Comparison of ENCODE assay signal across 3 fruit fly cellular contexts in genomic region chr2L:18943309-18943708, dm6.
TF ChIP-seq lines count a peak whose summit lies in the region.

No protein-coding gene starts in this region.

- no peak for TF ChIP-seq CTCF in whole organism, embryonic (GFP tag; optimal IDR thresholded peaks at IDR 0.05; lab: Kevin White, UChicago)

TF ChIP-seq in whole organism, embryonic, 481 proteins besides CTCF, POLR2A, EP300 and RAD21:
- TF ChIP-seq ERR (GFP tag; optimal IDR thresholded peaks at IDR 0.05; lab: Kevin White, UChicago) (no peak), unc-4 (GFP tag; IDR thresholded peaks at IDR 0.05; lab: Robert Waterston, UW; ENCODE audit: partially characterized antibody) (no peak), bsh (GFP tag; optimal IDR thresholded peaks at IDR 0.05; lab: Kevin White, UChicago) (peak in 1 of 2 experiments; percentile 38), nom (GFP tag; optimal IDR thresholded peaks at IDR 0.05; lab: Kevin White, UChicago) (peak; percentile 82), nau (GFP tag; optimal IDR thresholded peaks at IDR 0.05; lab: Kevin White, UChicago) (peak; percentile 11), Med (GFP tag; lab: Kevin White, UChicago) (peak; percentile 38)

TF ChIP-seq in whole organism, prepupa, 60 proteins besides CTCF, POLR2A, EP300 and RAD21:
- TF ChIP-seq ss (GFP tag; optimal IDR thresholded peaks at IDR 0.05; lab: Kevin White, UChicago) (peak; percentile 68 to 69), acj6 (GFP tag; optimal IDR thresholded peaks at IDR 0.05; lab: Kevin White, UChicago) (no peak), CG6808 (GFP tag; optimal IDR thresholded peaks at IDR 0.05; lab: Kevin White, UChicago) (peak; percentile 43), CG15336 (GFP tag; IDR thresholded peaks at IDR 0.05; lab: Robert Waterston, UW) (no peak), dsx (GFP tag; optimal IDR thresholded peaks at IDR 0.05; lab: Kevin White, UChicago; ENCODE audit: poor library complexity, severe bottlenecking) (peak; percentile 46), CG6854 (GFP tag; optimal IDR thresholded peaks at IDR 0.05; lab: Kevin White, UChicago) (peak; percentile 38), Eip78C (GFP tag; lab: Kevin White, UChicago) (peak; percentile 42)
TF ChIP-seq in whole organism, prepupa: peak in this region for 5.

TF ChIP-seq in whole organism, pupa, 21 proteins besides CTCF, POLR2A, EP300 and RAD21:
- TF ChIP-seq CG17806 (tag; optimal IDR thresholded peaks at IDR 0.05; lab: Kevin White, UChicago) = no peak
- TF ChIP-seq CG9948 (tag; optimal IDR thresholded peaks at IDR 0.05; lab: Kevin White, UChicago) = no peak
- TF ChIP-seq Snoo (tag; optimal IDR thresholded peaks at IDR 0.05; lab: Kevin White, UChicago) = no peak
- TF ChIP-seq CG8159 (tag; optimal IDR thresholded peaks at IDR 0.05; lab: Kevin White, UChicago) = no peak
- TF ChIP-seq D1 (tag; optimal IDR thresholded peaks at IDR 0.05; lab: Kevin White, UChicago) = no peak
- TF ChIP-seq gl (tag; optimal IDR thresholded peaks at IDR 0.05; lab: Kevin White, UChicago) = peak; percentile 29
- no peak for TF ChIP-seq CG32121 (GFP tag; IDR thresholded peaks at IDR 0.05; lab: Robert Waterston, UW)
- TF ChIP-seq EcR (GFP tag; optimal IDR thresholded peaks at IDR 0.05; lab: Kevin White, UChicago) = peak; percentile 2
- TF ChIP-seq CG10348 (GFP tag; IDR thresholded peaks at IDR 0.05; lab: Robert Waterston, UW) = no peak
- no peak for TF ChIP-seq CG34367 (tag; optimal IDR thresholded peaks at IDR 0.05; lab: Kevin White, UChicago)
- no peak for TF ChIP-seq CG4496 (GFP tag; IDR thresholded peaks at IDR 0.05; lab: Robert Waterston, UW)
- no peak for TF ChIP-seq rn (GFP tag; IDR thresholded peaks at IDR 0.05; lab: Robert Waterston, UW)
- no peak for TF ChIP-seq CG12605 (GFP tag; IDR thresholded peaks at IDR 0.05; lab: Robert Waterston, UW)
- TF ChIP-seq CG13204 (GFP tag; optimal IDR thresholded peaks at IDR 0.05; lab: Kevin White, UChicago) = peak; percentile 56
- TF ChIP-seq Ets98B (GFP tag; IDR thresholded peaks at IDR 0.05; lab: Robert Waterston, UW) = no peak
- no peak for TF ChIP-seq Pif1B (GFP tag; optimal IDR thresholded peaks at IDR 0.05; lab: Kevin White, UChicago)
- TF ChIP-seq CG14655 (GFP tag; optimal IDR thresholded peaks at IDR 0.05; lab: Kevin White, UChicago) = no peak
- no peak for TF ChIP-seq Pif1A (GFP tag; optimal IDR thresholded peaks at IDR 0.05; lab: Kevin White, UChicago)

Comparison
In these comparisons a context has a peak if more than half of its experiments do, and no peak if none do; other contexts are left out.
1. Of the 7 proteins assayed by ChIP-seq in both whole organism, embryonic and whole organism, prepupa: peak only in whole organism, embryonic: none; only in whole organism, prepupa: CG6854; in both: none; in neither: 6.